Fruit fly (Drosophila melanogaster): ENCODE measurements around the gene CG34375.

Gene CG34375

dm6 chr3R:23048690-23049118 lies 38.3 kb upstream of the CG34375 start (continued):
- TF ChIP-seq CG6808 (GFP tag; optimal IDR thresholded peaks at IDR 0.05) (peak; percentile 83), achi (GFP tag; optimal IDR thresholded peaks at IDR 0.05) (peak; percentile 89), CG6276 (GFP tag; optimal IDR thresholded peaks at IDR 0.05) (peak; percentile 85), vri (GFP tag; optimal IDR thresholded peaks at IDR 0.05) (peak; percentile 63), CG32006 (GFP tag; optimal IDR thresholded peaks at IDR 0.05) (peak; percentile 96), fd85E (GFP tag; optimal IDR thresholded peaks at IDR 0.05) (no peak), CG16779 (tag; optimal IDR thresholded peaks at IDR 0.05) (peak; percentile 36), topi (GFP tag; optimal IDR thresholded peaks at IDR 0.05) (peak; percentile 89), CG4318 (GFP tag; optimal IDR thresholded peaks at IDR 0.05) (peak; percentile 87), CG8119 (GFP tag; IDR thresholded peaks at IDR 0.05) (peak; percentile 92), fd59A (GFP tag; optimal IDR thresholded peaks at IDR 0.05) (peak; percentile 73), Eip78C (GFP tag) (peak; percentile 98), CG31627 (GFP tag; optimal IDR thresholded peaks at IDR 0.05) (peak; percentile 85), fkh (GFP tag; optimal IDR thresholded peaks at IDR 0.05) (peak; percentile 67), Blimp-1 (GFP tag; optimal IDR thresholded peaks at IDR 0.05) (peak; percentile 72), Eip75B (GFP tag; optimal IDR thresholded peaks at IDR 0.05) (peak; percentile 87), lz (GFP tag; optimal IDR thresholded peaks at IDR 0.05) (peak; percentile 88), Met (GFP tag; optimal IDR thresholded peaks at IDR 0.05) (peak; percentile 91), CG10631 (GFP tag; optimal IDR thresholded peaks at IDR 0.05) (peak; percentile 87), Gug (GFP tag; IDR thresholded peaks at IDR 0.05) (peak; percentile 77), CG11902 (GFP tag; optimal IDR thresholded peaks at IDR 0.05) (peak; percentile 74), Ets21C (GFP tag; optimal IDR thresholded peaks at IDR 0.05) (peak; percentile 74), CG9139 (GFP tag; optimal IDR thresholded peaks at IDR 0.05) (peak; percentile 64), Sox15 (GFP tag; optimal IDR thresholded peaks at IDR 0.05) (peak; percentile 74), CG3032 (tag; optimal IDR thresholded peaks at IDR 0.05) (peak; percentile 87), salr (GFP tag; optimal IDR thresholded peaks at IDR 0.05) (peak; percentile 22 to 92), ss (GFP tag; optimal IDR thresholded peaks at IDR 0.05) (peak; percentile 62 to 71), esn (GFP tag; optimal IDR thresholded peaks at IDR 0.05) (peak; percentile 94), CG34406 (GFP tag; optimal IDR thresholded peaks at IDR 0.05) (peak; percentile 91)

dm6 chr3R:23048089-23048689 lies 37.8 kb upstream of the CG34375 start, which contains the start of gene CG17121:
Gene CG17121 (minus strand): TSS chr3R:23048214.
- TF ChIP-seq CG6163 (GFP tag; IDR thresholded peaks at IDR 0.05) (peak; percentile 64), Eip78C (GFP tag) (no peak), Met (GFP tag; optimal IDR thresholded peaks at IDR 0.05) (no peak)

dm6 chr3R:23046529-23046943 lies 36.2 kb upstream of the CG34375 start:
- TF ChIP-seq CG10631 (GFP tag; optimal IDR thresholded peaks at IDR 0.05) (peak; percentile 88), ss (GFP tag; optimal IDR thresholded peaks at IDR 0.05) (peak; percentile 70 to 89), achi (GFP tag; optimal IDR thresholded peaks at IDR 0.05) (peak; percentile 88), CG6854 (GFP tag; optimal IDR thresholded peaks at IDR 0.05) (peak; percentile 15), fkh (GFP tag; optimal IDR thresholded peaks at IDR 0.05) (no peak), Met (GFP tag; optimal IDR thresholded peaks at IDR 0.05) (peak; percentile 92), fd59A (GFP tag; optimal IDR thresholded peaks at IDR 0.05) (peak; percentile 82), Eip78C (GFP tag) (peak; percentile 97), CG32006 (GFP tag; optimal IDR thresholded peaks at IDR 0.05) (peak; percentile 80), Sox15 (GFP tag; optimal IDR thresholded peaks at IDR 0.05) (peak; percentile 85), CG3032 (tag; optimal IDR thresholded peaks at IDR 0.05) (peak; percentile 85), CG11294 (GFP tag; IDR thresholded peaks at IDR 0.05) (peak; percentile 65), OdsH (GFP tag; optimal IDR thresholded peaks at IDR 0.05) (peak; percentile 89), CG6276 (GFP tag; optimal IDR thresholded peaks at IDR 0.05) (peak; percentile 41), CG6163 (GFP tag; IDR thresholded peaks at IDR 0.05) (peak; percentile 92), svp (GFP tag) (peak; percentile 97), CG11902 (GFP tag; optimal IDR thresholded peaks at IDR 0.05) (peak; percentile 89), CG9139 (GFP tag; optimal IDR thresholded peaks at IDR 0.05) (peak; percentile 73), CG1621 (tag; optimal IDR thresholded peaks at IDR 0.05) (peak; percentile 88), acj6 (GFP tag; optimal IDR thresholded peaks at IDR 0.05) (peak; percentile 90), CG6792 (GFP tag; optimal IDR thresholded peaks at IDR 0.05) (peak; percentile 89), CG34406 (GFP tag; optimal IDR thresholded peaks at IDR 0.05) (peak; percentile 91), Lpt (GFP tag; optimal IDR thresholded peaks at IDR 0.05) (peak; percentile 63), fd85E (GFP tag; optimal IDR thresholded peaks at IDR 0.05) (peak; percentile 65), Smox (GFP tag; optimal IDR thresholded peaks at IDR 0.05) (peak; percentile 91), Hr38 (GFP tag; optimal IDR thresholded peaks at IDR 0.05) (no peak), CG7368 (GFP tag; optimal IDR thresholded peaks at IDR 0.05) (peak; percentile 94), dsx (GFP tag; optimal IDR thresholded peaks at IDR 0.05; ENCODE audit: poor library complexity, severe bottlenecking) (peak; percentile 82), spab (GFP tag; optimal IDR thresholded peaks at IDR 0.05) (peak; percentile 79), CG16779 (tag; optimal IDR thresholded peaks at IDR 0.05) (peak; percentile 57), Hr39 (GFP tag; optimal IDR thresholded peaks at IDR 0.05) (peak; percentile 95), esn (GFP tag; optimal IDR thresholded peaks at IDR 0.05) (peak; percentile 93), CG8119 (GFP tag; IDR thresholded peaks at IDR 0.05) (peak; percentile 85)

All from whole organism, prepupa.